Worm (Caenorhabditis elegans) whole organism, L2 larva: Measurements from ENCODE around the gene cyp-14A1.
A peak's percentile ranks its signal among the peaks of the same experiment; 100 is the strongest.

Experiments
- C34F6.9 ChIP-seq: fragments of 150-350 bp; optimal IDR thresholded peaks from 2 replicates; lab custom pipeline; 2014; ENCODE audit warnings: missing biosample characterization, missing genetic modification characterization
- F13H6.1 ChIP-seq: sonication (generic microtip); optimal IDR thresholded peaks from 2 replicates; lab custom pipeline; 2016; ENCODE audit warnings: missing genetic modification characterization, missing compliant biosample characterization
- R02D3.7 ChIP-seq: fragments of 150-350 bp; optimal IDR thresholded peaks from 2 replicates; lab custom pipeline; 2014; ENCODE audit warnings: missing biosample characterization, missing genetic modification characterization
- ZK546.5 ChIP-seq: sonication (generic microtip); optimal IDR thresholded peaks from 2 replicates; lab custom pipeline; 2017; ENCODE audit warnings: missing biosample characterization, missing genetic modification characterization
- aly-2 ChIP-seq: fragments of 150-350 bp; optimal IDR thresholded peaks from 2 replicates; lab custom pipeline; 2014; ENCODE audit warnings: missing biosample characterization, missing genetic modification characterization
- ama-1 ChIP-seq: fragments of 150-350 bp; optimal IDR thresholded peaks from 2 replicates; lab custom pipeline; 2018; ENCODE audit warnings: inconsistent platforms
- ceh-82 ChIP-seq: fragments of 150-350 bp; optimal IDR thresholded peaks from 2 replicates; lab custom pipeline; 2014; ENCODE audit warnings: missing biosample characterization, missing genetic modification characterization
- egl-27 ChIP-seq: sonication (generic microtip); optimal IDR thresholded peaks from 3 replicates; lab custom pipeline; 2017; ENCODE audit warnings: missing biosample characterization, missing genetic modification reagents, missing genetic modification characterization
- elt-1 ChIP-seq: fragments of 150-350 bp; optimal IDR thresholded peaks from 2 replicates; lab custom pipeline; 2014; ENCODE audit warnings: missing biosample characterization, missing genetic modification characterization
- elt-3 ChIP-seq: sonication (generic microtip); optimal IDR thresholded peaks from 2 replicates; lab custom pipeline; 2017; ENCODE audit warnings: missing biosample characterization, missing genetic modification characterization
- fos-1 ChIP-seq: fragments of 150-350 bp; optimal IDR thresholded peaks from 2 replicates; lab custom pipeline; 2014; ENCODE audit warnings: missing biosample characterization, missing genetic modification characterization
- gmeb-1 ChIP-seq: fragments of 150-350 bp; optimal IDR thresholded peaks from 2 replicates; lab custom pipeline; 2014; ENCODE audit warnings: missing biosample characterization, missing genetic modification characterization
- lin-11 ChIP-seq: fragments of 150-350 bp; sonication (generic microtip); optimal IDR thresholded peaks from 2 replicates; lab custom pipeline; 2014; ENCODE audit warnings: missing biosample characterization, missing genetic modification characterization, inconsistent platforms, mixed read lengths
- lin-13 ChIP-seq: fragments of 150-350 bp; optimal IDR thresholded peaks from 2 replicates; lab custom pipeline; 2014; ENCODE audit warnings: missing biosample characterization, missing genetic modification reagents, missing genetic modification characterization
- lin-39 ChIP-seq: fragments of 150-350 bp; optimal IDR thresholded peaks from 2 replicates; lab custom pipeline; 2014; ENCODE audit warnings: missing biosample characterization, missing genetic modification reagents, missing genetic modification characterization
- lsy-2 ChIP-seq, 2 experiments: fragments of 150-350 bp in 1 of 2; sonication (generic microtip) in 1 of 2; optimal IDR thresholded peaks; 2 replicates each; lab custom pipeline; 2014 to 2017; ENCODE audit warnings: missing biosample characterization in 2 of 2, missing genetic modification characterization in 2 of 2
- nhr-10 ChIP-seq: sonication (generic microtip); optimal IDR thresholded peaks from 2 replicates; lab custom pipeline; 2017; ENCODE audit warnings: missing biosample characterization, missing genetic modification characterization
- nhr-12 ChIP-seq: fragments of 150-350 bp; optimal IDR thresholded peaks from 2 replicates; lab custom pipeline; 2014; ENCODE audit warnings: missing biosample characterization, missing genetic modification characterization
- nhr-129 ChIP-seq: fragments of 150-350 bp; optimal IDR thresholded peaks from 2 replicates; lab custom pipeline; 2014; ENCODE audit warnings: missing biosample characterization, missing genetic modification characterization
- nhr-21 ChIP-seq: fragments of 150-350 bp; optimal IDR thresholded peaks from 2 replicates; lab custom pipeline; 2014; ENCODE audit warnings: missing biosample characterization, missing genetic modification characterization
- nhr-23 ChIP-seq: fragments of 150-350 bp; optimal IDR thresholded peaks from 2 replicates; lab custom pipeline; 2014; ENCODE audit warnings: missing biosample characterization, missing genetic modification reagents, missing genetic modification characterization
- nhr-6 ChIP-seq: fragments of 150-350 bp; optimal IDR thresholded peaks from 2 replicates; lab custom pipeline; 2014; ENCODE audit warnings: missing biosample characterization, missing genetic modification characterization
- nhr-77 ChIP-seq: fragments of 150-350 bp; optimal IDR thresholded peaks from 2 replicates; lab custom pipeline; 2014; ENCODE audit warnings: missing biosample characterization, missing genetic modification characterization
- skn-1 ChIP-seq: sonication (generic microtip); optimal IDR thresholded peaks from 2 replicates; lab custom pipeline; 2017; ENCODE audit warnings: missing biosample characterization, missing genetic modification characterization
- sma-3 ChIP-seq: sonication (generic microtip); optimal IDR thresholded peaks from 2 replicates; lab custom pipeline; 2016; ENCODE audit warnings: missing genetic modification reagents, missing genetic modification characterization, missing compliant biosample characterization
- sma-9 ChIP-seq, 2 experiments: fragments of 150-350 bp in 1 of 2; sonication (generic microtip) in 1 of 2; optimal IDR thresholded peaks; 2 replicates each; lab custom pipeline; 2014 to 2016; ENCODE audit warnings: missing genetic modification characterization in 2 of 2, mild to moderate bottlenecking in 1 of 2, missing biosample characterization in 1 of 2, missing compliant biosample characterization in 1 of 2, missing genetic modification reagents in 1 of 2, moderate library complexity in 1 of 2
- snpc-4 ChIP-seq: fragments of 150-350 bp; optimal IDR thresholded peaks from 2 replicates; lab custom pipeline; 2014; ENCODE audit warnings: missing biosample characterization, missing genetic modification characterization
- unc-39 ChIP-seq: fragments of 150-350 bp; optimal IDR thresholded peaks from 2 replicates; lab custom pipeline; 2014; ENCODE audit warnings: missing biosample characterization, missing genetic modification characterization
- unc-55 ChIP-seq: fragments of 150-350 bp; sonication (generic microtip); optimal IDR thresholded peaks from 3 replicates; lab custom pipeline; 2014; ENCODE audit warnings: missing biosample characterization, missing genetic modification reagents, missing genetic modification characterization
- unc-62 ChIP-seq: fragments of 150-350 bp; optimal IDR thresholded peaks from 2 replicates; lab custom pipeline; 2014; ENCODE audit warnings: missing biosample characterization, missing genetic modification reagents, missing genetic modification characterization
- ztf-1 ChIP-seq: fragments of 200-800 bp; sonication (Bioruptor generic); conservative IDR thresholded peaks from 2 replicates; pipeline ENCODE4 v1.3.6; 2022; ENCODE audit warnings: missing genetic modification characterization, missing compliant biosample characterization
- ztf-11 ChIP-seq: sonication (generic microtip); optimal IDR thresholded peaks from 2 replicates; lab custom pipeline; 2017; ENCODE audit warnings: missing biosample characterization, missing genetic modification characterization
- ztf-4 ChIP-seq: fragments of 150-350 bp; optimal IDR thresholded peaks from 2 replicates; lab custom pipeline; 2014; ENCODE audit warnings: missing biosample characterization, missing genetic modification characterization

cyp-14A1 gene

ce11 chrX:13221357-13221756 is 45.8 kb downstream of the cyp-14A1 start, which contains the start of gene asp-4:
Gene asp-4 (minus strand): TSS chrX:13221462.
- TF ChIP-seq ZK546.5: no peak
- peak; percentile 30 for TF ChIP-seq fos-1 (tag; lab: Kevin White, UChicago)
- TF ChIP-seq gmeb-1 (tag; lab: Kevin White, UChicago): no peak
- TF ChIP-seq F13H6.1 (tag; lab: Kevin White, UChicago): no peak
- no peak for TF ChIP-seq ztf-11 (tag; lab: Kevin White, UChicago)
- TF ChIP-seq nhr-129 (tag; lab: Kevin White, UChicago): peak; percentile 48
- TF ChIP-seq lsy-2 (tag; optimal IDR thresholded peaks at IDR 0.05; lab: Kevin White, UChicago): peak in 1 of 2 experiments; percentile 9
- peak; percentile 4 for TF ChIP-seq sma-9 (GFP tag; optimal IDR thresholded peaks at IDR 0.05; lab: Kevin White, UChicago)
- no peak for TF ChIP-seq sma-9 (tag; optimal IDR thresholded peaks at IDR 0.05; lab: Kevin White, UChicago)
- TF ChIP-seq, all 48 proteins: peak for 4

ce11 chrX:13220609-13221008 is 46.5 kb downstream of the cyp-14A1 start:
- TF ChIP-seq nhr-77 (tag; lab: Kevin White, UChicago): no peak
- TF ChIP-seq sma-9 (GFP tag; optimal IDR thresholded peaks at IDR 0.05; lab: Kevin White, UChicago): peak; percentile 27
- no peak for TF ChIP-seq sma-9 (tag; optimal IDR thresholded peaks at IDR 0.05; lab: Kevin White, UChicago)
- TF ChIP-seq ztf-1: no peak
- no peak for TF ChIP-seq nhr-6 (tag; lab: Kevin White, UChicago)
- TF ChIP-seq gmeb-1 (tag; lab: Kevin White, UChicago): no peak
- no peak for TF ChIP-seq lin-11 (tag; lab: Kevin White, UChicago)
- no peak for TF ChIP-seq unc-39 (tag; lab: Kevin White, UChicago)
- no peak for TF ChIP-seq lin-13 (GFP tag; lab: Kevin White, UChicago)
- peak; percentile 86 for TF ChIP-seq snpc-4
- no peak for TF ChIP-seq aly-2
- no peak for TF ChIP-seq elt-1
- TF ChIP-seq ztf-4 (tag; lab: Kevin White, UChicago): peak; percentile 11
- TF ChIP-seq nhr-129 (tag; lab: Kevin White, UChicago): peak; percentile 52
- no peak for TF ChIP-seq nhr-12 (tag; lab: Kevin White, UChicago)
- TF ChIP-seq unc-62: no peak
- no peak for TF ChIP-seq lin-39
- TF ChIP-seq fos-1 (tag; lab: Kevin White, UChicago): no peak
- TF ChIP-seq ceh-82 (tag; lab: Kevin White, UChicago): no peak
- no peak for TF ChIP-seq ama-1 (lab: Kevin White, UChicago)
- no peak for TF ChIP-seq nhr-10 (tag; lab: Kevin White, UChicago)
- TF ChIP-seq nhr-23 (tag; lab: Kevin White, UChicago): no peak
- TF ChIP-seq elt-3: no peak
- TF ChIP-seq C34F6.9 (tag; lab: Kevin White, UChicago): peak; percentile 9
- TF ChIP-seq skn-1: no peak
- TF ChIP-seq egl-27 (tag; lab: Kevin White, UChicago): no peak
- TF ChIP-seq F13H6.1 (tag; lab: Kevin White, UChicago): peak; percentile 43
- TF ChIP-seq, all 48 proteins: peak for 6

ce11 chrX:13217940-13218339 is 49.2 kb downstream of the cyp-14A1 start:
- TF ChIP-seq ztf-1 (no peak), egl-27 (tag; lab: Kevin White, UChicago) (no peak), unc-55 (GFP tag; lab: Kevin White, UChicago) (no peak), nhr-21 (tag; lab: Kevin White, UChicago) (no peak), ztf-4 (tag; lab: Kevin White, UChicago) (no peak), R02D3.7 (tag; lab: Kevin White, UChicago) (no peak), sma-3 (GFP tag; lab: Kevin White, UChicago) (no peak), gmeb-1 (tag; lab: Kevin White, UChicago) (no peak), nhr-77 (tag; lab: Kevin White, UChicago) (no peak)

- TF ChIP-seq F13H6.1 (tag; lab: Kevin White, UChicago): no peak
These were observed 50.4 kb downstream of the cyp-14A1 start, which contains the start of gene R12H7.4 for ce11 chrX:13216802-13217201. Gene R12H7.4 (plus strand): TSS chrX:13217102.
